Fruit fly (Drosophila melanogaster) whole organism, wandering third instar larva: ENCODE results near the gene CG34283.

Experiments used
- CG32264 ChIP-seq: fragments of 200-800 bp; sonication (Bioruptor generic); optimal IDR thresholded peaks from 2 replicates; lab custom pipeline; 2016; ENCODE audit warnings: missing biosample characterization, missing genetic modification characterization
- CG9705 ChIP-seq: fragments of 200-800 bp; sonication (Bioruptor generic); optimal IDR thresholded peaks from 2 replicates; lab custom pipeline; 2018; ENCODE audit warnings: missing biosample characterization, mild to moderate bottlenecking, missing genetic modification characterization
- Dfd ChIP-seq: fragments of >200 bp; optimal IDR thresholded peaks from 2 replicates; lab custom pipeline; 2017; ENCODE audit warnings: missing biosample characterization, missing genetic modification characterization
- Dif ChIP-seq: fragments of 200-275, 200-300 bp; sonication (Bioruptor generic); optimal IDR thresholded peaks from 2 replicates; lab custom pipeline; 2018; ENCODE audit warnings: missing biosample characterization, missing genetic modification characterization; ENCODE audit not compliant: partially characterized antibody
- GATAd ChIP-seq: sonication (Bioruptor generic); optimal IDR thresholded peaks from 2 replicates; lab custom pipeline; 2016; ENCODE audit warnings: missing biosample characterization, missing genetic modification characterization
- HLH106 ChIP-seq: fragments of 200-800 bp; optimal IDR thresholded peaks from 3 replicates; lab custom pipeline; 2019; ENCODE audit warnings: missing biosample characterization, mild to moderate bottlenecking, missing genetic modification characterization, moderate library complexity
- Hnf4 ChIP-seq: fragments of 200-800 bp; sonication (Bioruptor generic); optimal IDR thresholded peaks from 2 replicates; lab custom pipeline; 2016; ENCODE audit warnings: missing biosample characterization, mild to moderate bottlenecking, missing genetic modification characterization
- Hr83 ChIP-seq: fragments of 200-300 bp; sonication (Bioruptor generic); optimal IDR thresholded peaks from 2 replicates; lab custom pipeline; 2016; ENCODE audit warnings: missing biosample characterization, mild to moderate bottlenecking, missing genetic modification characterization, moderate library complexity; ENCODE audit not compliant: poor library complexity, severe bottlenecking
- Jra ChIP-seq: sonication (Bioruptor generic); optimal IDR thresholded peaks from 2 replicates; lab custom pipeline; 2016; ENCODE audit warnings: missing biosample characterization, missing genetic modification characterization
- Myc ChIP-seq: fragments of >200 bp; optimal IDR thresholded peaks from 2 replicates; lab custom pipeline; 2017
- N ChIP-seq: fragments of >200 bp; optimal IDR thresholded peaks from 2 replicates; lab custom pipeline; 2018; ENCODE audit warnings: missing biosample characterization, missing external identifiers, missing genetic modification characterization
- OdsH ChIP-seq: fragments of 200-800 bp; sonication (Bioruptor generic); optimal IDR thresholded peaks from 2 replicates; lab custom pipeline; 2016; ENCODE audit warnings: missing biosample characterization, mild to moderate bottlenecking, missing genetic modification characterization
- Rel ChIP-seq, 2 experiments: fragments of 200-800 bp; sonication (Bioruptor generic) in 1 of 2; optimal IDR thresholded peaks; 2 replicates in 1 of 2; 3 replicates in 1 of 2; lab custom pipeline; 2016 to 2019; ENCODE audit warnings: mild to moderate bottlenecking in 2 of 2, missing biosample characterization in 2 of 2, missing genetic modification characterization in 2 of 2, moderate library complexity in 1 of 2
- Sp1 ChIP-seq: fragments of 200-800 bp; sonication (Bioruptor generic); optimal IDR thresholded peaks from 3 replicates; lab custom pipeline; 2019; ENCODE audit warnings: missing biosample characterization, mild to moderate bottlenecking, missing genetic modification characterization, moderate library complexity
- Vsx2 ChIP-seq: fragments of 200-300, 225-300 bp; sonication (Bioruptor generic); optimal IDR thresholded peaks from 2 replicates; lab custom pipeline; 2018; ENCODE audit warnings: missing biosample characterization, missing genetic modification characterization; ENCODE audit not compliant: partially characterized antibody
- br ChIP-seq: fragments of 200-800 bp; sonication (Bioruptor generic); optimal IDR thresholded peaks from 2 replicates; lab custom pipeline; 2016; ENCODE audit warnings: missing biosample characterization, missing genetic modification characterization
- dl ChIP-seq, 2 experiments: fragments of 175-275, 200-275 bp in 1 of 2; fragments of 200-275 bp in 1 of 2; sonication (Bioruptor generic); optimal IDR thresholded peaks; lab custom pipeline; 2018; ENCODE audit warnings: mild to moderate bottlenecking in 2 of 2, missing biosample characterization in 2 of 2, missing genetic modification characterization in 2 of 2, moderate library complexity in 2 of 2; ENCODE audit not compliant: partially characterized antibody in 2 of 2, insufficient read depth in 1 of 2
- dmrt93B ChIP-seq: fragments of 200-800 bp; sonication (Bioruptor generic); optimal IDR thresholded peaks from 2 replicates; lab custom pipeline; 2018; ENCODE audit warnings: missing biosample characterization, mild to moderate bottlenecking, missing genetic modification characterization
- dsf ChIP-seq: sonication (Bioruptor generic); optimal IDR thresholded peaks from 2 replicates; lab custom pipeline; 2016; ENCODE audit warnings: missing biosample characterization, missing genetic modification characterization, borderline replicate concordance
- h ChIP-seq: fragments of 200-800 bp; sonication (Bioruptor generic); optimal IDR thresholded peaks from 3 replicates; lab custom pipeline; 2016; ENCODE audit warnings: missing biosample characterization, mild to moderate bottlenecking, missing genetic modification characterization
- jim ChIP-seq: fragments of 175-275, 200-325 bp; sonication (Bioruptor generic); optimal IDR thresholded peaks from 2 replicates; lab custom pipeline; 2016; ENCODE audit warnings: missing biosample characterization, mild to moderate bottlenecking, missing genetic modification characterization
- lola ChIP-seq: fragments of >200 bp; optimal IDR thresholded peaks from 2 replicates; lab custom pipeline; 2017; ENCODE audit warnings: missing biosample characterization, missing genetic modification characterization
- pan ChIP-seq: fragments of >200 bp; optimal IDR thresholded peaks from 2 replicates; lab custom pipeline; 2017
- psq ChIP-seq: fragments of 200-800 bp; sonication (Bioruptor generic); optimal IDR thresholded peaks from 3 replicates; lab custom pipeline; 2017; ENCODE audit warnings: missing biosample characterization, mild to moderate bottlenecking, missing genetic modification characterization, moderate library complexity
- rgr ChIP-seq: fragments of 200-800 bp; sonication (Bioruptor generic); optimal IDR thresholded peaks from 3 replicates; lab custom pipeline; 2016; ENCODE audit warnings: missing biosample characterization, mild to moderate bottlenecking, missing genetic modification characterization
- sage ChIP-seq: fragments of 200-800 bp; sonication (Bioruptor generic); optimal IDR thresholded peaks from 2 replicates; lab custom pipeline; 2016; ENCODE audit warnings: missing biosample characterization, mild to moderate bottlenecking, missing genetic modification characterization
- sv ChIP-seq: fragments of 200-800 bp; sonication (Bioruptor generic); optimal IDR thresholded peaks from 3 replicates; lab custom pipeline; 2016; ENCODE audit warnings: missing biosample characterization, missing genetic modification characterization
- tai ChIP-seq: sonication (Bioruptor generic); optimal IDR thresholded peaks from 2 replicates; lab custom pipeline; 2016; ENCODE audit warnings: missing biosample characterization, missing genetic modification characterization
- usp ChIP-seq: fragments of >200 bp; optimal IDR thresholded peaks from 2 replicates; lab custom pipeline; 2017; ENCODE audit warnings: missing biosample characterization, missing genetic modification characterization
- woc ChIP-seq: sonication (Bioruptor generic); optimal IDR thresholded peaks from 2 replicates; lab custom pipeline; 2016; ENCODE audit warnings: missing biosample characterization, mild to moderate bottlenecking, missing genetic modification characterization

CG34283 gene

dm6 chr3R:18707492-18707891 lies 14.9 kb downstream of the CG34283 start:
- no peak for TF ChIP-seq woc
- no peak for TF ChIP-seq lola (GFP tag; lab: Kevin White, UChicago)
- TF ChIP-seq OdsH, result no peak
- no peak for TF ChIP-seq Hr83 (GFP tag; lab: Kevin White, UChicago)
- TF ChIP-seq Rel (GFP tag; optimal IDR thresholded peaks at IDR 0.05; lab: Kevin White, UChicago), result no peak
- TF ChIP-seq Rel (tag; optimal IDR thresholded peaks at IDR 0.05; lab: Kevin White, UChicago), result no peak
- no peak for TF ChIP-seq Dif
- no peak for TF ChIP-seq Myc (lab: Kevin White, UChicago)
- no peak for TF ChIP-seq Jra (GFP tag; lab: Kevin White, UChicago)
- no peak for TF ChIP-seq dmrt93B (GFP tag; lab: Kevin White, UChicago)
- TF ChIP-seq N (GFP tag; lab: Kevin White, UChicago), result no peak
- TF ChIP-seq pan, result no peak
- no peak for TF ChIP-seq CG9705
- TF ChIP-seq h (GFP tag; lab: Kevin White, UChicago), result no peak
- no peak for TF ChIP-seq Hnf4 (GFP tag; lab: Kevin White, UChicago)
- TF ChIP-seq sage (GFP tag; lab: Kevin White, UChicago), result no peak

dm6 chr3R:18706289-18706688 lies 16.1 kb downstream of the CG34283 start:
- no peak for TF ChIP-seq sv (GFP tag; lab: Kevin White, UChicago)
- no peak for TF ChIP-seq HLH106 (tag; lab: Kevin White, UChicago)
- no peak for TF ChIP-seq rgr (GFP tag; lab: Kevin White, UChicago)
- no peak for TF ChIP-seq lola (GFP tag; lab: Kevin White, UChicago)
- TF ChIP-seq GATAd (GFP tag; lab: Kevin White, UChicago), result no peak
- no peak for TF ChIP-seq Dif
- TF ChIP-seq woc, result no peak
- no peak for TF ChIP-seq N (GFP tag; lab: Kevin White, UChicago)
- TF ChIP-seq Rel (GFP tag; optimal IDR thresholded peaks at IDR 0.05; lab: Kevin White, UChicago), result no peak
- no peak for TF ChIP-seq Rel (tag; optimal IDR thresholded peaks at IDR 0.05; lab: Kevin White, UChicago)
- no peak for TF ChIP-seq usp (GFP tag; lab: Kevin White, UChicago)
- TF ChIP-seq Jra (GFP tag; lab: Kevin White, UChicago), result no peak
- no peak for TF ChIP-seq Vsx2 (GFP tag; lab: Kevin White, UChicago)
- no peak for TF ChIP-seq dmrt93B (GFP tag; lab: Kevin White, UChicago)

- TF ChIP-seq dl (GFP tag; optimal IDR thresholded peaks at IDR 0.05; lab: Kevin White, UChicago; ENCODE audit: insufficient read depth in 1 of 2, partially characterized antibody in 2 of 2), result no peak
- no peak for TF ChIP-seq Vsx2 (GFP tag; lab: Kevin White, UChicago)
- no peak for TF ChIP-seq jim (GFP tag; lab: Kevin White, UChicago)
- no peak for TF ChIP-seq Dfd (GFP tag; lab: Kevin White, UChicago)
Measured at dm6 chr3R:18705150-18705549, 17.2 kb downstream of the CG34283 start, which contains the start of the genes ChAT and VAChT. TSS of gene ChAT (plus strand) at chr3R:18705501. TSS of gene VAChT (plus strand) at chr3R:18705501.

dm6 chr3R:18703514-18703913 lies 18.9 kb downstream of the CG34283 start:
- TF ChIP-seq usp (GFP tag; lab: Kevin White, UChicago) (no peak), sv (GFP tag; lab: Kevin White, UChicago) (no peak), dmrt93B (GFP tag; lab: Kevin White, UChicago) (no peak), CG32264 (GFP tag; lab: Kevin White, UChicago) (no peak), woc (no peak), Sp1 (GFP tag; lab: Kevin White, UChicago) (no peak), dsf (GFP tag; lab: Kevin White, UChicago) (no peak), OdsH (no peak), lola (GFP tag; lab: Kevin White, UChicago) (no peak), br (GFP tag; lab: Kevin White, UChicago) (no peak), Rel (GFP tag; optimal IDR thresholded peaks at IDR 0.05; lab: Kevin White, UChicago) (no peak), Rel (tag; optimal IDR thresholded peaks at IDR 0.05; lab: Kevin White, UChicago) (no peak), psq (GFP tag; lab: Kevin White, UChicago) (no peak), tai (GFP tag; lab: Kevin White, UChicago) (no peak)
